Worm (Caenorhabditis elegans) whole organism, L1 larva: ENCODE results near the gene T05H10.1.

Source experiments
- aha-1 ChIP-seq: fragments of 150-350 bp; optimal IDR thresholded peaks from 2 replicates; lab custom pipeline; 2014; ENCODE audit warnings: missing biosample characterization, missing genetic modification characterization
- ceh-82 ChIP-seq, 3 experiments: fragments of 150-350 bp in 1 of 3; sonication (generic microtip) in 2 of 3; optimal IDR thresholded peaks; 2 replicates each; lab custom pipeline; 2014 to 2017; ENCODE audit warnings: missing biosample characterization in 3 of 3, missing genetic modification characterization in 3 of 3
- egl-27 ChIP-seq, 2 experiments: fragments of 150-350 bp in 1 of 2; sonication (generic microtip); optimal IDR thresholded peaks; 3 replicates each; lab custom pipeline; 2017 to 2018; ENCODE audit warnings: missing biosample characterization in 2 of 2, missing genetic modification characterization in 2 of 2, missing genetic modification reagents in 2 of 2
- fkh-10 ChIP-seq: sonication (generic microtip); optimal IDR thresholded peaks from 2 replicates; lab custom pipeline; 2017; ENCODE audit warnings: missing biosample characterization, missing genetic modification reagents, missing genetic modification characterization
- fos-1 ChIP-seq: fragments of 150-350 bp; optimal IDR thresholded peaks from 2 replicates; lab custom pipeline; 2014; ENCODE audit warnings: missing biosample characterization, missing genetic modification characterization
- lin-13 ChIP-seq: fragments of 150-350 bp; optimal IDR thresholded peaks from 2 replicates; lab custom pipeline; 2014; ENCODE audit warnings: missing biosample characterization, missing genetic modification reagents, missing genetic modification characterization
- nhr-28 ChIP-seq: fragments of 150-350 bp; optimal IDR thresholded peaks from 2 replicates; lab custom pipeline; 2014; ENCODE audit warnings: missing biosample characterization, missing genetic modification characterization
- nhr-76 ChIP-seq: sonication (generic microtip); optimal IDR thresholded peaks from 2 replicates; lab custom pipeline; 2017; ENCODE audit warnings: missing biosample characterization, missing genetic modification characterization
- swsn-7 ChIP-seq: sonication (generic microtip); optimal IDR thresholded peaks from 2 replicates; lab custom pipeline; 2016; ENCODE audit warnings: missing genetic modification characterization, missing compliant biosample characterization
- ztf-11 ChIP-seq, 2 experiments: sonication (generic microtip); optimal IDR thresholded peaks; 2 replicates each; lab custom pipeline; 2016 to 2017; ENCODE audit warnings: missing genetic modification characterization in 2 of 2, missing biosample characterization in 1 of 2, missing compliant biosample characterization in 1 of 2

DNA sequence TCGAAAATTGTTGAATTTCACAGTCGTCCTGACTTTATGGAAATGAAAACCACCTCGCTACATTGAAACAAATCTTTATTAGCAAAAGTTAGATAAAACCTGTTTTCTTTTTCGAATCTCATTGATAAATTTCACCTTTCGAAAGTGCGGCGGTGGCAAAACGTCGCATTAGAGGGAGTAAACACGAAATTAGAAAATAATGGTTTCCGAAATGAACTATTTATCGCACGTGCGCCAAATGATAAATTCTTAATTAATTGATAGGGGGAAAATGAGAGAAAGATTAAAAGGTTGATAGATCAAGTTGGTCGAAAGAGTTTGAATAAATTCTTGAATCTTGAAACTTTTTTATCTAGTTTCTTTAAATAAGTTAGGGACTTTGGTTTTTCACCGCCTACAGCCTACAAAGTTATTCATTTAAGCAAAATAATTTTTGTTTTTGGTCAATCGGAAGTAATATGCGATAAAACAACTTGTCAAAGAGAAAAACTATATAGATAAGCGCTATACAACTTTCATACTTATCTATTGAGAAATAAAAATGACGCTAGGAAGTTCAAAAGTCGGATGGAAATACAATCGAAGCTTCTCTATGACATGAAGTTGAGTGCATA is 28.7 kb downstream of the T05H10.1 start:
- TF ChIP-seq egl-27 (tag; optimal IDR thresholded peaks at IDR 0.05; lab: Kevin White, UChicago) (no peak), fos-1 (tag; lab: Kevin White, UChicago) (no peak), nhr-28 (tag; lab: Kevin White, UChicago) (no peak), ztf-11 (tag; optimal IDR thresholded peaks at IDR 0.05; lab: Kevin White, UChicago) (no peak), fkh-10 (no peak), aha-1 (no peak), lin-13 (no peak), swsn-7 (tag; lab: Kevin White, UChicago) (no peak), ceh-82 (tag; optimal IDR thresholded peaks at IDR 0.05; lab: Kevin White, UChicago) (no peak), nhr-76 (no peak)
